Fruit fly (Drosophila melanogaster) whole organism, prepupa: ENCODE results near the gene CG11714.
A peak's percentile ranks its signal among the peaks of the same experiment; 100 is the strongest.

Source experiments
- CG10631 ChIP-seq: fragments of 200-800 bp; sonication (Bioruptor generic); optimal IDR thresholded peaks from 2 replicates; lab custom pipeline; 2016; ENCODE audit warnings: missing biosample characterization, missing genetic modification characterization
- CG11294 ChIP-seq: fragments of 200-800 bp; sonication (Bioruptor generic); IDR thresholded peaks from 2 replicates; pipeline ENCODE4 v1.3.6; 2022; ENCODE audit warnings: missing biosample characterization, missing genetic modification characterization
- CG11902 ChIP-seq: fragments of 200-800 bp; sonication (Bioruptor generic); optimal IDR thresholded peaks from 3 replicates; lab custom pipeline; 2016; ENCODE audit warnings: missing biosample characterization, missing genetic modification characterization
- CG15336 ChIP-seq: fragments of 200-800 bp; sonication (Bioruptor generic); IDR thresholded peaks from 2 replicates; pipeline ENCODE4 v1.3.6; 2022; ENCODE audit warnings: missing biosample characterization, missing genetic modification characterization
- CG1621 ChIP-seq: fragments of 200-800 bp; sonication (Bioruptor generic); optimal IDR thresholded peaks from 3 replicates; lab custom pipeline; 2018; ENCODE audit warnings: missing biosample characterization, mild to moderate bottlenecking, missing genetic modification characterization
- CG3032 ChIP-seq: fragments of 200-800 bp; optimal IDR thresholded peaks from 2 replicates; lab custom pipeline; 2019; ENCODE audit warnings: missing biosample characterization, mild to moderate bottlenecking, missing genetic modification characterization, moderate library complexity
- CG31627 ChIP-seq: fragments of 200-800 bp; sonication (Bioruptor generic); optimal IDR thresholded peaks from 3 replicates; lab custom pipeline; 2016; ENCODE audit warnings: missing biosample characterization, missing genetic modification characterization
- CG32006 ChIP-seq: fragments of 200-800 bp; sonication (Bioruptor generic); optimal IDR thresholded peaks from 3 replicates; lab custom pipeline; 2017; ENCODE audit warnings: missing biosample characterization, mild to moderate bottlenecking, missing genetic modification characterization
- CG3919 ChIP-seq: fragments of 200-800 bp; sonication (Bioruptor generic); optimal IDR thresholded peaks from 3 replicates; lab custom pipeline; 2016; ENCODE audit warnings: missing biosample characterization, missing genetic modification characterization
- CG4318 ChIP-seq: fragments of 200-800 bp; sonication (Bioruptor generic); optimal IDR thresholded peaks from 3 replicates; lab custom pipeline; 2017; ENCODE audit warnings: missing biosample characterization, mild to moderate bottlenecking, missing genetic modification characterization
- CG6276 ChIP-seq: fragments of 200-800 bp; sonication (Bioruptor generic); optimal IDR thresholded peaks from 2 replicates; lab custom pipeline; 2017; ENCODE audit warnings: missing biosample characterization, mild to moderate bottlenecking, missing genetic modification characterization
- CG6792 ChIP-seq: fragments of 200-800 bp; sonication (Bioruptor generic); optimal IDR thresholded peaks from 3 replicates; lab custom pipeline; 2016; ENCODE audit warnings: missing biosample characterization, missing genetic modification characterization
- CG6808 ChIP-seq: fragments of 200-800 bp; sonication (Bioruptor generic); optimal IDR thresholded peaks from 3 replicates; lab custom pipeline; 2017; ENCODE audit warnings: missing biosample characterization, missing genetic modification characterization, mild to moderate bottlenecking, moderate library complexity, missing genetic modification reagents
- CG6854 ChIP-seq: fragments of 200-800 bp; sonication (Bioruptor generic); optimal IDR thresholded peaks from 2 replicates; lab custom pipeline; 2017; ENCODE audit warnings: missing biosample characterization, mild to moderate bottlenecking, missing genetic modification characterization
- CG7368 ChIP-seq: fragments of 200-800 bp; sonication (Bioruptor generic); optimal IDR thresholded peaks from 3 replicates; lab custom pipeline; 2016; ENCODE audit warnings: missing biosample characterization, missing genetic modification characterization
- CG8119 ChIP-seq: fragments of 200-800 bp; sonication (Bioruptor generic); IDR thresholded peaks from 3 replicates; pipeline ENCODE4 v1.3.6; 2022; ENCODE audit warnings: missing biosample characterization, missing genetic modification characterization
- CG8319 ChIP-seq: fragments of 200-800 bp; sonication (Bioruptor generic); optimal IDR thresholded peaks from 3 replicates; lab custom pipeline; 2016; ENCODE audit warnings: missing biosample characterization, missing genetic modification characterization
- CG8632 ChIP-seq: fragments of 200-800 bp; sonication (Bioruptor generic); optimal IDR thresholded peaks from 3 replicates; lab custom pipeline; 2016; ENCODE audit warnings: missing biosample characterization, missing genetic modification characterization
- CG9139 ChIP-seq: fragments of 200-800 bp; sonication (Bioruptor generic); optimal IDR thresholded peaks from 3 replicates; lab custom pipeline; 2017; ENCODE audit warnings: missing biosample characterization, mild to moderate bottlenecking, missing genetic modification characterization
- Eip78C ChIP-seq: fragments of 200-800 bp; sonication (Bioruptor generic); peaks from one replicate; lab custom pipeline; 2016; ENCODE audit warnings: missing biosample characterization, missing genetic modification characterization
- Eip93F ChIP-seq: fragments of 200-800 bp; sonication (Bioruptor generic); optimal IDR thresholded peaks from 2 replicates; lab custom pipeline; 2016; ENCODE audit warnings: missing biosample characterization, mild to moderate bottlenecking, missing genetic modification characterization
- Ets21C ChIP-seq: fragments of 200-800 bp; sonication (Bioruptor generic); optimal IDR thresholded peaks from 3 replicates; lab custom pipeline; 2016; ENCODE audit warnings: missing biosample characterization, missing genetic modification characterization
- Ets96B ChIP-seq: fragments of 200-800 bp; optimal IDR thresholded peaks from 2 replicates; lab custom pipeline; 2019; ENCODE audit warnings: missing biosample characterization, mild to moderate bottlenecking, missing genetic modification characterization, moderate library complexity
- Hr39 ChIP-seq: fragments of 200-800 bp; sonication (Bioruptor generic); optimal IDR thresholded peaks from 2 replicates; lab custom pipeline; 2016; ENCODE audit warnings: missing biosample characterization, missing genetic modification characterization
- Hr4 ChIP-seq: fragments of 200-800 bp; sonication (Bioruptor generic); optimal IDR thresholded peaks from 3 replicates; lab custom pipeline; 2016; ENCODE audit warnings: missing biosample characterization, missing genetic modification characterization
- Lpt ChIP-seq: fragments of 200-800 bp; sonication (Bioruptor generic); optimal IDR thresholded peaks from 3 replicates; lab custom pipeline; 2016; ENCODE audit warnings: missing biosample characterization, missing genetic modification characterization
- Met ChIP-seq: fragments of 200-800 bp; sonication (Bioruptor generic); optimal IDR thresholded peaks from 3 replicates; lab custom pipeline; 2016; ENCODE audit warnings: missing biosample characterization, missing genetic modification characterization
- OdsH ChIP-seq: fragments of 200-800 bp; sonication (Bioruptor generic); optimal IDR thresholded peaks from 3 replicates; lab custom pipeline; 2016; ENCODE audit warnings: missing biosample characterization, missing genetic modification characterization
- Smox ChIP-seq: fragments of 200-800 bp; sonication (Bioruptor generic); optimal IDR thresholded peaks from 3 replicates; lab custom pipeline; 2016; ENCODE audit warnings: missing biosample characterization, missing genetic modification characterization
- Sox102F ChIP-seq: fragments of 200-800 bp; sonication (Bioruptor generic); optimal IDR thresholded peaks from 2 replicates; lab custom pipeline; 2016; ENCODE audit warnings: missing biosample characterization, mild to moderate bottlenecking, missing genetic modification characterization
- Sox14 ChIP-seq: fragments of 200-800 bp; sonication (Bioruptor generic); optimal IDR thresholded peaks from 3 replicates; lab custom pipeline; 2016; ENCODE audit warnings: missing biosample characterization, missing genetic modification characterization
- achi ChIP-seq: fragments of 200-800 bp; sonication (Bioruptor generic); optimal IDR thresholded peaks from 3 replicates; lab custom pipeline; 2016; ENCODE audit warnings: missing biosample characterization, missing genetic modification characterization
- acj6 ChIP-seq: fragments of 200-800 bp; sonication (Bioruptor generic); optimal IDR thresholded peaks from 3 replicates; lab custom pipeline; 2016; ENCODE audit warnings: missing biosample characterization, missing genetic modification characterization
- dac ChIP-seq: fragments of 200-800 bp; sonication (Bioruptor generic); optimal IDR thresholded peaks from 2 replicates; lab custom pipeline; 2017; ENCODE audit warnings: missing biosample characterization, mild to moderate bottlenecking, missing genetic modification characterization
- eg ChIP-seq: fragments of 200-800 bp; sonication (Bioruptor generic); IDR thresholded peaks from 3 replicates; pipeline ENCODE4 v1.3.6; 2022; ENCODE audit warnings: missing biosample characterization, missing genetic modification characterization
- esn ChIP-seq: fragments of 200-800 bp; sonication (Bioruptor generic); optimal IDR thresholded peaks from 2 replicates; lab custom pipeline; 2016; ENCODE audit warnings: missing biosample characterization, mild to moderate bottlenecking, missing genetic modification characterization, moderate library complexity
- fkh ChIP-seq: fragments of 200-800 bp; sonication (Bioruptor generic); optimal IDR thresholded peaks from 3 replicates; lab custom pipeline; 2017; ENCODE audit warnings: missing biosample characterization, mild to moderate bottlenecking, missing genetic modification characterization, moderate library complexity
- net ChIP-seq: fragments of 200-800 bp; sonication (Bioruptor generic); optimal IDR thresholded peaks from 3 replicates; lab custom pipeline; 2016; ENCODE audit warnings: missing biosample characterization, missing genetic modification characterization
- pdm3 ChIP-seq: fragments of 200-800 bp; sonication (Bioruptor generic); optimal IDR thresholded peaks from 3 replicates; lab custom pipeline; 2016; ENCODE audit warnings: missing biosample characterization, missing genetic modification characterization
- salr ChIP-seq, 2 experiments: fragments of 200-800 bp; sonication (Bioruptor generic); optimal IDR thresholded peaks; 3 replicates each; lab custom pipeline; 2016 to 2018; ENCODE audit warnings: missing biosample characterization in 2 of 2, missing genetic modification characterization in 2 of 2, mild to moderate bottlenecking in 1 of 2
- spab ChIP-seq: fragments of 200-800 bp; sonication (Bioruptor generic); optimal IDR thresholded peaks from 2 replicates; lab custom pipeline; 2017; ENCODE audit warnings: missing biosample characterization, mild to moderate bottlenecking, missing genetic modification characterization, missing genetic modification reagents
- ss ChIP-seq, 2 experiments: fragments of 200-800 bp; sonication (Bioruptor generic); optimal IDR thresholded peaks; 2 replicates in 1 of 2; 3 replicates in 1 of 2; lab custom pipeline; 2017 to 2018; ENCODE audit warnings: mild to moderate bottlenecking in 2 of 2, missing biosample characterization in 2 of 2, missing genetic modification characterization in 2 of 2, moderate library complexity in 1 of 2
- svp ChIP-seq: fragments of 200-800 bp; sonication (Bioruptor generic); peaks from one replicate; lab custom pipeline; 2016; ENCODE audit warnings: missing biosample characterization, missing genetic modification characterization
- topi ChIP-seq: fragments of 200-800 bp; sonication (Bioruptor generic); optimal IDR thresholded peaks from 3 replicates; lab custom pipeline; 2016; ENCODE audit warnings: missing biosample characterization, missing genetic modification characterization
- vri ChIP-seq: fragments of 200-800 bp; sonication (Bioruptor generic); optimal IDR thresholded peaks from 3 replicates; lab custom pipeline; 2016; ENCODE audit warnings: missing biosample characterization, mild to moderate bottlenecking, missing genetic modification characterization

The CG11714 gene

dm6 chr3L:11485956-11486609, 36.4 kb downstream of the CG11714 start (continued):
- TF ChIP-seq CG31627 (GFP tag; lab: Kevin White, UChicago) = peak; percentile 21
- peak in 1 of 2 experiments; percentile 14 for TF ChIP-seq salr (GFP tag; optimal IDR thresholded peaks at IDR 0.05; lab: Kevin White, UChicago)
- no peak for TF ChIP-seq eg
- TF ChIP-seq CG32006 (GFP tag; lab: Kevin White, UChicago) = peak; percentile 31
- no peak for TF ChIP-seq CG7368 (GFP tag; lab: Kevin White, UChicago)
- peak; percentile 42 for TF ChIP-seq acj6 (GFP tag; lab: Kevin White, UChicago)
- no peak for TF ChIP-seq CG1621
- TF ChIP-seq CG4318 = peak; percentile 9
- TF ChIP-seq CG10631 (GFP tag; lab: Kevin White, UChicago) = peak; percentile 4
- TF ChIP-seq Smox (GFP tag; lab: Kevin White, UChicago) = peak; percentile 1
- peak; percentile 47 for TF ChIP-seq Met (GFP tag; lab: Kevin White, UChicago)
- TF ChIP-seq achi (GFP tag; lab: Kevin White, UChicago) = peak; percentile 27
- no peak for TF ChIP-seq Sox102F (GFP tag; lab: Kevin White, UChicago)
- no peak for TF ChIP-seq CG11902 (GFP tag; lab: Kevin White, UChicago)
- no peak for TF ChIP-seq CG6276
- no peak for TF ChIP-seq CG3032 (tag; lab: Kevin White, UChicago)
- no peak for TF ChIP-seq CG6854 (GFP tag; lab: Kevin White, UChicago)
- TF ChIP-seq CG15336 (GFP tag; lab: Robert Waterston, UW) = peak; percentile 53
- TF ChIP-seq Ets21C = no peak
- TF ChIP-seq Hr39 (GFP tag; lab: Kevin White, UChicago) = peak; percentile 22

dm6 chr3L:11484483-11484882, 38.0 kb downstream of the CG11714 start:
- TF ChIP-seq Sox14 = no peak
- TF ChIP-seq esn = no peak
- no peak for TF ChIP-seq CG7368 (GFP tag; lab: Kevin White, UChicago)
- no peak for TF ChIP-seq acj6 (GFP tag; lab: Kevin White, UChicago)
- TF ChIP-seq CG32006 (GFP tag; lab: Kevin White, UChicago) = peak; percentile 19
- TF ChIP-seq eg = 0 out of 3 replicates have a peak, but pooled peaks have one; percentile 12
- TF ChIP-seq CG6792 (GFP tag; lab: Kevin White, UChicago) = no peak
- TF ChIP-seq CG3919 = peak; percentile 25
- peak; percentile 6 for TF ChIP-seq achi (GFP tag; lab: Kevin White, UChicago)
- no peak for TF ChIP-seq CG11902 (GFP tag; lab: Kevin White, UChicago)
- no peak for TF ChIP-seq CG8632 (GFP tag; lab: Kevin White, UChicago)
- TF ChIP-seq Ets96B = peak; percentile 3
- peak; percentile 81 for TF ChIP-seq Eip78C (GFP tag; lab: Kevin White, UChicago)
- TF ChIP-seq CG8319 (GFP tag; lab: Kevin White, UChicago) = no peak
- TF ChIP-seq CG6276 = no peak
- TF ChIP-seq CG8119 (GFP tag; lab: Robert Waterston, UW) = 0 out of 3 replicates have a peak, but pooled peaks have one; percentile 20
- no peak for TF ChIP-seq svp
- TF ChIP-seq Hr4 = no peak
- TF ChIP-seq, all 60 proteins: peak for 7

- peak; percentile 70 for TF ChIP-seq CG31627 (GFP tag; lab: Kevin White, UChicago)
- peak; percentile 54 for TF ChIP-seq spab (GFP tag; lab: Kevin White, UChicago)
- TF ChIP-seq topi = peak; percentile 75
- peak; percentile 49 to 72 for TF ChIP-seq ss (GFP tag; optimal IDR thresholded peaks at IDR 0.05; lab: Kevin White, UChicago)
- no peak for TF ChIP-seq fkh (GFP tag; lab: Kevin White, UChicago)
- TF ChIP-seq CG15336 (GFP tag; lab: Robert Waterston, UW) = peak; percentile 47; the same call in 1 of the 2 replicates
- peak; percentile 58 for TF ChIP-seq CG6808 (GFP tag; lab: Kevin White, UChicago)
- no peak for TF ChIP-seq CG11294
- TF ChIP-seq eg = 0 out of 3 replicates have a peak, but pooled peaks have one; percentile 35
- TF ChIP-seq pdm3 = peak; percentile 71
- peak; percentile 65 for TF ChIP-seq Hr4
- TF ChIP-seq vri = no peak
- TF ChIP-seq Lpt (GFP tag; lab: Kevin White, UChicago) = peak; percentile 45
- peak; percentile 57 for TF ChIP-seq CG6276
- TF ChIP-seq CG7368 (GFP tag; lab: Kevin White, UChicago) = peak; percentile 40
- TF ChIP-seq dac (GFP tag; lab: Kevin White, UChicago) = peak; percentile 21
- TF ChIP-seq CG9139 = no peak
- TF ChIP-seq Sox14 = peak; percentile 73
- TF ChIP-seq OdsH (GFP tag; lab: Kevin White, UChicago) = peak; percentile 68
- peak; percentile 65 for TF ChIP-seq CG4318
- TF ChIP-seq CG11902 (GFP tag; lab: Kevin White, UChicago) = peak; percentile 16
- peak; percentile 66 for TF ChIP-seq Sox102F (GFP tag; lab: Kevin White, UChicago)
- no peak for TF ChIP-seq Eip93F (GFP tag; lab: Kevin White, UChicago)
- peak; percentile 33 to 75 for TF ChIP-seq salr (GFP tag; optimal IDR thresholded peaks at IDR 0.05; lab: Kevin White, UChicago)
- peak; percentile 92 for TF ChIP-seq Eip78C (GFP tag; lab: Kevin White, UChicago)
- TF ChIP-seq Ets21C = peak; percentile 51
- peak; percentile 75 for TF ChIP-seq esn
- peak; percentile 61 for TF ChIP-seq net (GFP tag; lab: Kevin White, UChicago)
These were observed 39.4 kb downstream of the CG11714 start for dm6 chr3L:11483135-11483534.
